Worm (Caenorhabditis elegans): ENCODE measurements around the gene Y43F4B.10.

Gene Y43F4B.10

ce11 chrIII:13343562-13344139 is 29.8 kb downstream of the Y43F4B.10 start:
- TF ChIP-seq elt-2 (tag; optimal IDR thresholded peaks at IDR 0.05), result no peak
- no peak for TF ChIP-seq jun-1 (tag; optimal IDR thresholded peaks at IDR 0.05)
- no peak for TF ChIP-seq unc-62 (GFP tag; optimal IDR thresholded peaks at IDR 0.05)
- no peak for TF ChIP-seq nhr-76 (tag; optimal IDR thresholded peaks at IDR 0.05)
- TF ChIP-seq unc-39 (tag; optimal IDR thresholded peaks at IDR 0.05), result no peak
- TF ChIP-seq nhr-43 (tag; optimal IDR thresholded peaks at IDR 0.05; ENCODE audit: poor library complexity, severe bottlenecking), result no peak
- TF ChIP-seq daf-12 (tag; optimal IDR thresholded peaks at IDR 0.05), result no peak
- TF ChIP-seq tbx-2 (tag; optimal IDR thresholded peaks at IDR 0.05), result no peak
- TF ChIP-seq nhr-12 (tag; optimal IDR thresholded peaks at IDR 0.05), result no peak
- TF ChIP-seq ceh-28 (tag; optimal IDR thresholded peaks at IDR 0.05), result no peak
- TF ChIP-seq nhr-23 (tag; optimal IDR thresholded peaks at IDR 0.05), result no peak

- TF ChIP-seq nfya-1 (tag; optimal IDR thresholded peaks at IDR 0.05; ENCODE audit: insufficient read depth) (peak; percentile 40), fkh-2 (tag; optimal IDR thresholded peaks at IDR 0.05) (no peak), eor-1 (tag; optimal IDR thresholded peaks at IDR 0.05) (no peak), elt-2 (tag; optimal IDR thresholded peaks at IDR 0.05) (peak; percentile 56), ama-1 (optimal IDR thresholded peaks at IDR 0.05) (no peak), hmg-11 (tag; optimal IDR thresholded peaks at IDR 0.05) (peak; percentile 34), lin-15B (tag; optimal IDR thresholded peaks at IDR 0.05) (peak; percentile 0), egl-5 (tag; optimal IDR thresholded peaks at IDR 0.05) (no peak), nhr-23 (tag; optimal IDR thresholded peaks at IDR 0.05) (no peak), skn-1 (tag; optimal IDR thresholded peaks at IDR 0.05) (peak; percentile 93), nhr-25 (tag; optimal IDR thresholded peaks at IDR 0.05) (peak; percentile 35)
Measured at ce11 chrIII:13344538-13345136, 30.8 kb downstream of the Y43F4B.10 start, which contains the start of gene acaa-2. Gene acaa-2 (plus strand): TSS chrIII:13344937.

DNA sequence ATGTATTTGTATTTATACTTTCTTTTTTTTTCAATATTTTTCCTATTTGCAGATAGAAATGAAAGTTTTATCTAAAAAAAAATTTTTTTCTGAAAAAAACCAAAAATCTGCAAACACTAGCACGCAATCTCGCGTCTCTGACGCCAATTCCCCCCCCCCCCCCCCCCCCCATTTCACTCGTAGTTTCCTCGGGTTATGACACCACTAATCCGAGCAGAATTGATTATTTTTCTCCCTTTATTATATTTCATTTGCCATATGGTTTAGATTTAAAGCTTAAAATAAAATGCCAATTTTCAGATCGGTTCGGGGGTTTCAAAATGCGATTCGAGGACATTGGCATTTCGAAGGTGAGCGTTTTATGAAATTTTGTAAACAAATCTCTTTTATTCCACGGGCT is 32.9 kb downstream of the Y43F4B.10 start, which contains the start of gene mtm-6:
Gene mtm-6, plus strand, starts transcription at position 301 of the 400 bp plus-strand sequence.
- TF ChIP-seq daf-12 (tag; optimal IDR thresholded peaks at IDR 0.05), result no peak
- TF ChIP-seq hmg-11 (tag; optimal IDR thresholded peaks at IDR 0.05), result peak; percentile 11
- TF ChIP-seq nfya-1 (tag; optimal IDR thresholded peaks at IDR 0.05; ENCODE audit: insufficient read depth), result no peak
- TF ChIP-seq ztf-11 (tag; optimal IDR thresholded peaks at IDR 0.05), result no peak
- TF ChIP-seq elt-2 (tag; optimal IDR thresholded peaks at IDR 0.05), result peak; percentile 22
- TF ChIP-seq lsy-12 (tag; optimal IDR thresholded peaks at IDR 0.05), result peak; percentile 24
- no peak for TF ChIP-seq mml-1 (tag; optimal IDR thresholded peaks at IDR 0.05)

ce11 chrIII:13347782-13348327 is 34.0 kb downstream of the Y43F4B.10 start:
- TF ChIP-seq daf-12 (tag; optimal IDR thresholded peaks at IDR 0.05), result no peak
- TF ChIP-seq nhr-43 (tag; optimal IDR thresholded peaks at IDR 0.05; ENCODE audit: poor library complexity, severe bottlenecking), result no peak
- TF ChIP-seq ZK546.5 (tag; optimal IDR thresholded peaks at IDR 0.05), result no peak
- TF ChIP-seq hmg-11 (tag; optimal IDR thresholded peaks at IDR 0.05), result no peak
- TF ChIP-seq ceh-82 (tag; optimal IDR thresholded peaks at IDR 0.05), result no peak
- TF ChIP-seq lin-39 (tag; optimal IDR thresholded peaks at IDR 0.05), result peak; percentile 50
- TF ChIP-seq nfya-1 (tag; optimal IDR thresholded peaks at IDR 0.05; ENCODE audit: insufficient read depth), result peak; percentile 19
- TF ChIP-seq nhr-67 (tag; optimal IDR thresholded peaks at IDR 0.05), result no peak

DNA sequence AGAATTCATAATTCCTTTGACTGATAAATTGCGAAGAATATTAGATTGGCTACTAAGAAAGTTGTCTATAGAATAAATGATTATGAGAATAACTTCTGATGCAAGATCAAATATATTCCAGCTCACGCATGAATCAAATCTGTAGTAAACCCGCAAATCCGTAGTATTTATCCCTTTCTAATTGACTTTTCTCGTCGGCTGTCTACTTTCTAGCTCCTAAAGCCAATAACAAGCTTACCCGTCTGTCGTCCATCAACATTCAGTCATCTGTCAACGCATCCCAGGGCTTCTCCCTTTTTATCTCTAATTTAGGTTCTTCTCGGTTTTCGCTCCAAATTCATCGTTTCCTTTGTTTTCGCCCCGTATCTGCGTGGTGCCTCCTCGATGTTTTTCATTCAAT is 35.0 kb downstream of the Y43F4B.10 start:
- TF ChIP-seq egl-27 (tag; optimal IDR thresholded peaks at IDR 0.05) (no peak), egl-5 (tag; optimal IDR thresholded peaks at IDR 0.05) (no peak), snpc-4 (tag; optimal IDR thresholded peaks at IDR 0.05) (no peak), elt-2 (tag; optimal IDR thresholded peaks at IDR 0.05) (no peak), mml-1 (tag; optimal IDR thresholded peaks at IDR 0.05) (no peak)

DNA sequence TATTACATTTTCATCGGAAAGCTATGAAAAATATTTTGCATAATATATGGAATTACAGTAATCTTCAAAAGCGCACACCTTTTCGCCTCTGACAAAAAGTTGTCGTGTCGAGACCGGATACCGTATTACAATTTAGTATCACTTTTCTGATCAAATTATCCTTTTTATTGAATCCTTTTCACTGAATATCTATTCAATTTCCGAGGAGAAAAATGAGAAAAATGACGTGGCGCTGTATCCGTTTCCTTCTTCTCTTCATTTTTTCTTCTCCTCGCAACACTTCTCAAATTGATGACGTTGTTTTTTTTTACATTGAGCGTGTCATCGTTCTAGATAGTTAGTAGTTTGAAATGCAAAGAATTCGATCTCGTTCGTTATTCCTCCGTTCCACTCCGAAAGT is 37.1 kb downstream of the Y43F4B.10 start:
- TF ChIP-seq nhr-67 (tag; optimal IDR thresholded peaks at IDR 0.05) (no peak), nhr-77 (tag; optimal IDR thresholded peaks at IDR 0.05) (no peak), elt-3 (tag; optimal IDR thresholded peaks at IDR 0.05) (no peak), lsy-12 (tag; optimal IDR thresholded peaks at IDR 0.05) (no peak)
